Worm (Caenorhabditis elegans): ENCODE data around the gene nlp-60.

ce11 chrIV:8728122-8728521, 49.0 kb upstream of the nlp-60 start, which contains the start of gene otub-3:
- no peak for TF ChIP-seq ceh-16 (tag; optimal IDR thresholded peaks at IDR 0.05)
- TF ChIP-seq ZK546.5 (tag; optimal IDR thresholded peaks at IDR 0.05) = no peak
- TF ChIP-seq R02D3.7 (tag; optimal IDR thresholded peaks at IDR 0.05) = no peak
- TF ChIP-seq skn-1 (tag; optimal IDR thresholded peaks at IDR 0.05) = no peak
- no peak for TF ChIP-seq lin-15B (tag; optimal IDR thresholded peaks at IDR 0.05)

Data from whole organism, L3 larva.